Fruit fly (Drosophila melanogaster): ENCODE data around the gene vn.

DNA sequence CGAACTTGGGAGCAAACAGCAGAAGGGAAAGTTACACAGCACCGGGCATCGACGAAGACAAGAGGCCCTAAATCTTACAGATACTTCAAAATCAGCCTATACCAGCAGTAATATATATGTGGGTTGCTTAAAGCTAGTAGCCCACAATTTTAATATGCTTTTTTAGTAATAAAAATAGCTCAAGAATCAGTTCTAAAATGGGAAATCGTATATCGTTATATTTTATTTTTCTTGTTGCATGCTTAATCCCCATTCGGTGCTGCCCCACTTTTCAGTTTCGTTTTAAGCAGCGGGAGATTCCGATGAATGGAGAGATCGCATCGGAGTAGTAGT lies 37.4 kb downstream of the vn start:
- no peak for TF ChIP-seq psq (optimal IDR thresholded peaks at IDR 0.05)
- no peak for TF ChIP-seq CG8478 (optimal IDR thresholded peaks at IDR 0.05)
- TF ChIP-seq pan (optimal IDR thresholded peaks at IDR 0.05), result no peak
- TF ChIP-seq EcR (GFP tag; optimal IDR thresholded peaks at IDR 0.05), result no peak
- TF ChIP-seq usp (GFP tag; optimal IDR thresholded peaks at IDR 0.05), result no peak
- TF ChIP-seq Dll (optimal IDR thresholded peaks at IDR 0.05), result no peak

Data from whole organism.